Worm (Caenorhabditis elegans) whole organism, mixed stage, embryonic: Measurements from ENCODE around the gene clec-7.

Experiments used
- ces-1 ChIP-seq: fragments of 150-350 bp; optimal IDR thresholded peaks from 2 replicates; lab custom pipeline; 2014; ENCODE audit warnings: missing biosample characterization, missing genetic modification reagents, missing genetic modification characterization
- nhr-237 ChIP-seq: fragments of 150-350 bp; optimal IDR thresholded peaks from 2 replicates; lab custom pipeline; 2014; ENCODE audit warnings: missing biosample characterization, missing genetic modification characterization
- unc-39 ChIP-seq: fragments of 150-350 bp; optimal IDR thresholded peaks from 2 replicates; lab custom pipeline; 2014; ENCODE audit warnings: missing biosample characterization, missing genetic modification characterization

DNA sequence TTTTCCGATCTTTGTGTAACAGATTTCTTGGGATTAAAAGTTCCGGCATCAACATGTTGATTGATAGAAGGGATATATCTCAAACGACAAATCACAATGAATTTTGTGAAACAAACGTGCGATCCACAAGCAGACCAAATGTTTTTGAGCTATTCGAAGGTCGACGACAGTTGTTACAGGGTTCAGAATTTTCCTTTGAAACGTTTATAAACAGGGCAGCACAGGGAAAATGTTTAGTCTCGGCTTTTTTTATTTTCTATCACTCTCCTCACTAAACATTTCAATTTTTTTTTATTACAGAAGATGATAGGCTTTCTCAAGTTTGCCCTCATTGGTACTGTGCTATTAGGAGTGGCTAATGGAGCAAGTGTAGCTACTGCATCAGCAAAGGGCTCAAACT, 36.8 kb downstream of the clec-7 start, which contains the start of gene exc-13:
- TF ChIP-seq unc-39 (tag; lab: Kevin White, UChicago) (no peak), nhr-237 (tag; lab: Kevin White, UChicago) (no peak), ces-1 (no peak)
